Worm (Caenorhabditis elegans) whole organism, late embryonic: ENCODE results near the gene nhr-30.

ENCODE experiments used
- C38D4.7 ChIP-seq: fragments of 200-800 bp; sonication (Bioruptor generic); optimal IDR thresholded peaks from 2 replicates; lab custom pipeline; 2018; ENCODE audit warnings: mild to moderate bottlenecking, missing genetic modification characterization, moderate library complexity, missing compliant biosample characterization
- F13H6.1 ChIP-seq: sonication (generic microtip); optimal IDR thresholded peaks from 2 replicates; lab custom pipeline; 2016; ENCODE audit warnings: missing genetic modification characterization, missing compliant biosample characterization
- K02D7.2 ChIP-seq: sonication (generic microtip); optimal IDR thresholded peaks from 2 replicates; lab custom pipeline; 2017; ENCODE audit warnings: mild to moderate bottlenecking, missing genetic modification characterization, missing compliant biosample characterization
- K09A11.1 ChIP-seq: sonication (generic microtip); optimal IDR thresholded peaks from 2 replicates; lab custom pipeline; 2017; ENCODE audit warnings: antibody characterized with exemption, mild to moderate bottlenecking, missing genetic modification characterization, missing compliant biosample characterization; ENCODE audit not compliant: insufficient read depth
- T23F11.4 ChIP-seq: fragments of 200-800 bp; sonication (Bioruptor generic); optimal IDR thresholded peaks from 2 replicates; lab custom pipeline; 2018; ENCODE audit warnings: mild to moderate bottlenecking, missing genetic modification characterization, missing compliant biosample characterization
- Y22D7AL.16 ChIP-seq: sonication (generic microtip); optimal IDR thresholded peaks from 2 replicates; lab custom pipeline; 2016; ENCODE audit warnings: missing genetic modification characterization, missing compliant biosample characterization
- ama-1 ChIP-seq: fragments of 150-350 bp; optimal IDR thresholded peaks from 2 replicates; lab custom pipeline; 2014
- ceh-19 ChIP-seq: fragments of 200-800 bp; sonication (Bioruptor generic); optimal IDR thresholded peaks from 2 replicates; lab custom pipeline; 2018; ENCODE audit warnings: mild to moderate bottlenecking, missing genetic modification characterization, missing compliant biosample characterization
- ceh-22 ChIP-seq: sonication (generic microtip); optimal IDR thresholded peaks from 2 replicates; lab custom pipeline; 2017; ENCODE audit warnings: missing biosample characterization, missing genetic modification characterization
- ceh-24 ChIP-seq: sonication (generic microtip); optimal IDR thresholded peaks from 2 replicates; lab custom pipeline; 2016; ENCODE audit warnings: mild to moderate bottlenecking, missing genetic modification characterization, missing compliant biosample characterization
- ceh-30 ChIP-seq: fragments of 150-350 bp; optimal IDR thresholded peaks from 2 replicates; lab custom pipeline; 2014; ENCODE audit warnings: missing biosample characterization, missing genetic modification characterization
- ceh-34 ChIP-seq: sonication (generic microtip); optimal IDR thresholded peaks from 2 replicates; lab custom pipeline; 2016; ENCODE audit warnings: mild to moderate bottlenecking, missing genetic modification characterization, missing compliant biosample characterization
- ceh-45 ChIP-seq: fragments of 200-800 bp; sonication (Bioruptor generic); IDR thresholded peaks from 2 replicates; pipeline ENCODE4 v1.3.6; 2022; ENCODE audit warnings: missing genetic modification reagents, missing genetic modification characterization, missing compliant biosample characterization
- ceh-48 ChIP-seq: sonication (generic microtip); optimal IDR thresholded peaks from 2 replicates; lab custom pipeline; 2016; ENCODE audit warnings: missing genetic modification characterization, inconsistent platforms, missing compliant biosample characterization
- che-1 ChIP-seq: sonication (generic microtip); optimal IDR thresholded peaks from 2 replicates; lab custom pipeline; 2016; ENCODE audit warnings: mild to moderate bottlenecking, missing genetic modification characterization, missing compliant biosample characterization
- elt-2 ChIP-seq: sonication (generic microtip); optimal IDR thresholded peaks from 2 replicates; lab custom pipeline; 2016; ENCODE audit warnings: missing genetic modification reagents, missing genetic modification characterization, missing compliant biosample characterization
- elt-4 ChIP-seq: sonication (generic microtip); optimal IDR thresholded peaks from 2 replicates; lab custom pipeline; 2016; ENCODE audit warnings: missing genetic modification characterization, missing compliant biosample characterization
- eyg-1 ChIP-seq: sonication (generic microtip); optimal IDR thresholded peaks from 2 replicates; lab custom pipeline; 2016; ENCODE audit warnings: missing genotype, missing genetic modification characterization, missing compliant biosample characterization
- fkh-10 ChIP-seq: fragments of 150-350 bp; optimal IDR thresholded peaks from 2 replicates; lab custom pipeline; 2014; ENCODE audit warnings: missing biosample characterization, missing genetic modification reagents, missing genetic modification characterization
- fkh-6 ChIP-seq: sonication (generic microtip); optimal IDR thresholded peaks from 2 replicates; lab custom pipeline; 2016; ENCODE audit warnings: missing genetic modification characterization, missing compliant biosample characterization
- gmeb-2 ChIP-seq: sonication (generic microtip); optimal IDR thresholded peaks from 2 replicates; lab custom pipeline; 2016; ENCODE audit warnings: missing genetic modification characterization, inconsistent platforms, missing compliant biosample characterization
- hlh-13 ChIP-seq: fragments of 200-800 bp; sonication (Bioruptor generic); optimal IDR thresholded peaks from 2 replicates; lab custom pipeline; 2018; ENCODE audit warnings: mild to moderate bottlenecking, missing genetic modification characterization, missing compliant biosample characterization
- hlh-15 ChIP-seq: sonication (generic microtip); optimal IDR thresholded peaks from 2 replicates; lab custom pipeline; 2016; ENCODE audit warnings: missing genetic modification characterization, missing compliant biosample characterization
- nhr-11 ChIP-seq: fragments of 150-350 bp; optimal IDR thresholded peaks from 2 replicates; lab custom pipeline; 2014; ENCODE audit warnings: missing biosample characterization, missing genetic modification characterization
- nhr-232 ChIP-seq: sonication (generic microtip); optimal IDR thresholded peaks from 2 replicates; lab custom pipeline; 2016; ENCODE audit warnings: missing genetic modification characterization, missing compliant biosample characterization
- pat-9 ChIP-seq: fragments of 200-800 bp; sonication (Bioruptor generic); optimal IDR thresholded peaks from 2 replicates; lab custom pipeline; 2018; ENCODE audit warnings: mild to moderate bottlenecking, missing genetic modification characterization, moderate library complexity, missing compliant biosample characterization
- pha-2 ChIP-seq: sonication (generic microtip); optimal IDR thresholded peaks from 2 replicates; lab custom pipeline; 2017; ENCODE audit warnings: mild to moderate bottlenecking, missing genetic modification characterization, missing compliant biosample characterization
- pqm-1 ChIP-seq: sonication (generic microtip); optimal IDR thresholded peaks from 2 replicates; lab custom pipeline; 2016; ENCODE audit warnings: missing genetic modification characterization, missing compliant biosample characterization
- rnt-1 ChIP-seq: sonication (generic microtip); optimal IDR thresholded peaks from 2 replicates; lab custom pipeline; 2016; ENCODE audit warnings: missing genetic modification characterization, missing compliant biosample characterization
- sdc-2 ChIP-seq: sonication (generic microtip); optimal IDR thresholded peaks from 2 replicates; lab custom pipeline; 2016; ENCODE audit warnings: missing genotype, missing genetic modification characterization, missing compliant biosample characterization
- sox-2 ChIP-seq: fragments of 200-800 bp; sonication (Bioruptor generic); IDR thresholded peaks from 2 replicates; pipeline ENCODE4 v1.3.6; 2022; ENCODE audit warnings: missing genetic modification reagents, missing genetic modification characterization, missing compliant biosample characterization
- tbx-2 ChIP-seq: sonication (generic microtip); optimal IDR thresholded peaks from 2 replicates; lab custom pipeline; 2016; ENCODE audit warnings: missing genetic modification characterization, missing compliant biosample characterization
- unc-55 ChIP-seq: sonication (generic microtip); optimal IDR thresholded peaks from 2 replicates; lab custom pipeline; 2017; ENCODE audit warnings: missing biosample characterization, missing genetic modification reagents, missing genetic modification characterization
- unc-86 ChIP-seq: sonication (generic microtip); optimal IDR thresholded peaks from 2 replicates; lab custom pipeline; 2016; ENCODE audit warnings: missing genetic modification characterization, missing compliant biosample characterization
- ztf-16 ChIP-seq: sonication (generic microtip); optimal IDR thresholded peaks from 2 replicates; lab custom pipeline; 2017; ENCODE audit warnings: missing genetic modification characterization, missing compliant biosample characterization

Gene nhr-30

ce11 chrV:9088758-9089157 lies 43.8 kb downstream of the nhr-30 start:
- TF ChIP-seq Y22D7AL.16 = no peak
- TF ChIP-seq ceh-30 = peak; percentile 97
- TF ChIP-seq unc-55 (GFP tag; lab: Kevin White, UChicago) = no peak
- no peak for TF ChIP-seq nhr-11 (tag; lab: Kevin White, UChicago)
- TF ChIP-seq gmeb-2 = peak; percentile 13
- TF ChIP-seq che-1 = no peak
- TF ChIP-seq ama-1 (lab: Kevin White, UChicago) = peak; percentile 69
- peak; percentile 59 for TF ChIP-seq T23F11.4 (GFP tag; lab: Kevin White, UChicago)
- peak; percentile 14 for TF ChIP-seq rnt-1 (tag; lab: Kevin White, UChicago)
- TF ChIP-seq ceh-24 (tag; lab: Kevin White, UChicago) = peak; percentile 1
- TF ChIP-seq, all 69 proteins: peak for 6

DNA sequence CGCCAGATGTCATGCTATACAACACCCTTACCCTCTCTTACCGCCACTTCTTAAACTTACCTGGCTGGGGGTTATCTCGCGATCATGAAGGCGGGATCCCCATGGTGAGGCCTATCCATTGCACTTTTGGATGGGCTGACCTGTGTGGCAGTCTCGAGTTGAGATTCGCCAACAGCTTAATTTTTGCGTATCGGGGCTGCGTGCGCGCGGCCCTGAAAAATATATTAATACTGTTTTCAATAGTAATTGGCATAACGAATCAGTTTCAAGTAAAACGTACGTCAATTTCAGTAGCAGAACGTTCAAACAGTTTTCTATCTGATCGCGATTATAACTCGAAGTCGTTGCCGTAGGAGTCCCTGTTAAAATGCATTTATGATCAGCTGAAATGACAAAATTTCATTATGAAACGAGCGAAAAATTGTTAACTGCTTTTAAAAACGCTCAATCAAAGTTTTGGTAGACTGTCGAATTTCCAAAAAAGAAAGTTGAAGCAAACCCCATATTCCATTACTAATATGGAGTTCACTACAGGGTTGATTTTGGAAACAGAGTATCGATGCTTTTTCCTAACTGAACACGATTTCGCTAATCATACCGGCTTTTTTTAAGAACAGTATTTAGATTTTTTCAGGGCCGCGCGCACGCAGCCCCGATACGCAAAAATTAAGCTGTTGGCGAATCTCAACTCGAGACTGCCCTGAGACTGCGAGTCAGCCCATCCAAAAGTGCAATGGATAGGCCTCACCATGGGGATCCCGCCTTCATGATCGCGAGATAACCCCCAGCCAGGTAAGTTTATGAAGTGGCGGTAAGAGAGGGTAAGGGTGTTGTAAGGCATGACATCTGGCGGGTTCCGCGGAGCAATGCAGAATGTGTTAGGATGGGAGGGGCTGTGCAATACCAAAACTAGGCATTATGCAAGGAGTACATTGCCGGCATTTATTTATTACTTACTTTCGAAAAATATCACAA lies 46.1 kb downstream of the nhr-30 start:
- peak; percentile 35 for TF ChIP-seq ceh-30

DNA sequence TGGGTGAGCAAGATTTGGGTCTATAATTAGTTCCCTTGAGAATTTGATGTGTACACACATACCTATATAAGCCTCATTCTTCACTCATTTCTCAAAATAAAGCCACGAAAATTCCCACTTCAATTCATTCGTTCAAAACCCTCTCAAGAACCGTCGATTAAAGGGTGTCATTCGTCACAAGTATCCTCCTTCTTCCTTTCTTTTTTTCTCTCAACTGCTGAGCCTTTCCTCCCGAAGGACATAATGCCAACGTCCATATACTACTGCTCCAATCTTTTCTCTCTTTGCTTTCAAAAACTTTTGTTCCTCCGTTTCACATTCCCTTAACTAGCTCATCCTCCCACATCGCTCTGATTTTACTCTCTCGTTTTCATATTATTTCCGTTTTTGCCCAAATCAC lies 47.2 kb downstream of the nhr-30 start, which contains the start of gene T27E4.1:
Gene T27E4.1, plus strand, starts transcription at position 137 of the 400 bp plus-strand sequence.
- no peak for TF ChIP-seq ztf-16 (tag; lab: Kevin White, UChicago)
- TF ChIP-seq fkh-10 (GFP tag; lab: Kevin White, UChicago) = no peak
- TF ChIP-seq ceh-34 (tag; lab: Kevin White, UChicago) = no peak
- TF ChIP-seq tbx-2 = no peak
- no peak for TF ChIP-seq nhr-232 (tag; lab: Kevin White, UChicago)
- TF ChIP-seq elt-2 (tag; lab: Kevin White, UChicago) = no peak
- TF ChIP-seq unc-86 (tag; lab: Kevin White, UChicago) = no peak
- no peak for TF ChIP-seq Y22D7AL.16
- TF ChIP-seq pat-9 (tag; lab: Kevin White, UChicago) = no peak
- TF ChIP-seq pha-2 (tag; lab: Kevin White, UChicago) = no peak
- TF ChIP-seq pqm-1 = no peak
- no peak for TF ChIP-seq ceh-45 (GFP tag; lab: Robert Waterston, UW)
- no peak for TF ChIP-seq sox-2 (GFP tag; lab: Robert Waterston, UW)
- no peak for TF ChIP-seq fkh-6 (tag; lab: Kevin White, UChicago)
- TF ChIP-seq eyg-1 (tag; lab: Kevin White, UChicago) = no peak
- no peak for TF ChIP-seq hlh-15
- TF ChIP-seq K02D7.2 = no peak
- no peak for TF ChIP-seq F13H6.1 (tag; lab: Kevin White, UChicago)

DNA sequence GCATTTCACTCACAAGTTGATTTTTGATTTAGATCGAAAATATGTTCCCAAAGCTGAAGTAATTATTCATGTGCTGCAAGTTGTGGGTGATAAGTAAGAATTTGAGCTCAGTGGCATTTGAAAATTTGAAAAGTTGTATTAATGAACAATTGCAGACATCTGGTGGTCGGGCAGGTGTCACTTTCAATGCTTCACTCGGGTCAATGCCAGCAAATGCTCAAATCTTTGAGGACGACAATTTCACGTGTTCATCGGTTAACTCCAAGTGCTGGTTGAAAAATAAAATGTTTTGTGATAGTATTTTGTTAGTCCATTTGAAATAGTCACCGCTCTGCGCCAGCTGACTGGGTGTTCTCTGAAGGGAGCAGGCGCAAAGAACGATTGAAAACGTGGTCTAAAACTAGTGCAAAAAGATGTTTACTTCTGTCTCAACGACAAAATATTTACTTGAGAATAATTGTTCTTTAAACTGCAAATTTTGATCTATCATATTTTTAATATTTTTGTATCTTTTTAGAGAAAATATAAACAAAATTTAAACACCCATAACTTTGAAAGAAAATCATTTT lies 49.2 kb downstream of the nhr-30 start:
- TF ChIP-seq ceh-19 (GFP tag; lab: Kevin White, UChicago) (no peak), C38D4.7 (GFP tag; lab: Kevin White, UChicago) (no peak), Y22D7AL.16 (no peak), pha-2 (tag; lab: Kevin White, UChicago) (no peak), sdc-2 (tag; lab: Kevin White, UChicago) (no peak), ztf-16 (tag; lab: Kevin White, UChicago) (no peak), sox-2 (GFP tag; lab: Robert Waterston, UW) (no peak), ceh-48 (no peak), ama-1 (lab: Kevin White, UChicago) (no peak), tbx-2 (no peak), ceh-22 (no peak), elt-4 (no peak), K09A11.1 (tag; lab: Kevin White, UChicago) (no peak), pat-9 (tag; lab: Kevin White, UChicago) (no peak), hlh-13 (GFP tag; lab: Kevin White, UChicago) (no peak)
